Worm (Caenorhabditis elegans): ENCODE data around the gene acdh-8.

acdh-8 gene

ce11 chrII:5794195-5794594 is at the start of gene acdh-8:
Gene acdh-8 (plus strand): TSS chrII:5794495.
- no peak for TF ChIP-seq lin-11 (tag; optimal IDR thresholded peaks at IDR 0.05)
- TF ChIP-seq nhr-77 (tag; optimal IDR thresholded peaks at IDR 0.05): no peak
- TF ChIP-seq alr-1 (tag; optimal IDR thresholded peaks at IDR 0.05): no peak
- no peak for TF ChIP-seq fos-1 (tag; optimal IDR thresholded peaks at IDR 0.05)

ce11 chrII:5745088-5745487 is 49.2 kb upstream of the acdh-8 start, which contains the start of gene F10C1.9:
Gene F10C1.9 (minus strand): TSS chrII:5745284.
- peak; percentile 3 for TF ChIP-seq sma-9 (GFP tag; optimal IDR thresholded peaks at IDR 0.05)
- no peak for TF ChIP-seq sma-9 (tag; optimal IDR thresholded peaks at IDR 0.05)
- no peak for TF ChIP-seq crh-2 (tag; optimal IDR thresholded peaks at IDR 0.05)

DNA sequence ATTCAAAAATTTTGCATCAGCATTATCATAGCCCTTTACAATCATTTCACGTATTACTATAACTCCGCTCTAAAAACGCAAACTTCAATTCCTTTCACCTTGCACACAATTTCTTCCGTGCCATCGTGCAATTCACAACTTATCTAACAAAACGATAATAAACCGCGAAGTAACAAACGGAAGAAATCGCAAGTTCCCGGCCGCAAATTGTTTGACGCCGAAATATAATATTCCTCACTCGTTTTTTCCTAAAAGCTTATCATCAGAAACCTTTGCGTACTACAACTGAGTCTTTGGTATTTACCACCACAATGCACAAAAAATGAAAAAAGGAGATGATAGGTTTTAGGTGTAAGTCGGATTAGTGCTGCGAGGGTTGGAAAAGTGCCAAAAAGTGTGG is 47.0 kb upstream of the acdh-8 start:
- TF ChIP-seq lsy-2 (tag; optimal IDR thresholded peaks at IDR 0.05): no peak
- TF ChIP-seq mab-5 (tag; optimal IDR thresholded peaks at IDR 0.05): no peak
- peak; percentile 82 for TF ChIP-seq fos-1 (tag; optimal IDR thresholded peaks at IDR 0.05)

- TF ChIP-seq peb-1 (tag; optimal IDR thresholded peaks at IDR 0.05) (no peak), nhr-129 (tag; optimal IDR thresholded peaks at IDR 0.05) (no peak), sma-3 (GFP tag; optimal IDR thresholded peaks at IDR 0.05) (no peak), lin-13 (GFP tag; optimal IDR thresholded peaks at IDR 0.05) (no peak), skn-1 (tag; optimal IDR thresholded peaks at IDR 0.05) (no peak), elt-1 (tag; optimal IDR thresholded peaks at IDR 0.05) (no peak), mab-5 (tag; optimal IDR thresholded peaks at IDR 0.05) (no peak), ztf-11 (tag; optimal IDR thresholded peaks at IDR 0.05) (no peak), lsy-2 (tag; optimal IDR thresholded peaks at IDR 0.05) (no peak), F13H6.1 (tag; optimal IDR thresholded peaks at IDR 0.05) (peak; percentile 28), mbf-1 (tag; optimal IDR thresholded peaks at IDR 0.05) (no peak), zag-1 (tag; optimal IDR thresholded peaks at IDR 0.05) (no peak), ztf-1 (GFP tag; conservative IDR thresholded peaks at IDR 0.05) (no peak), nhr-6 (tag; optimal IDR thresholded peaks at IDR 0.05) (no peak), gmeb-1 (tag; optimal IDR thresholded peaks at IDR 0.05) (peak; percentile 13), snpc-4 (tag; optimal IDR thresholded peaks at IDR 0.05) (no peak), elt-3 (tag; optimal IDR thresholded peaks at IDR 0.05) (no peak), ztf-4 (tag; optimal IDR thresholded peaks at IDR 0.05) (no peak), nhr-25 (tag; optimal IDR thresholded peaks at IDR 0.05) (no peak), sma-9 (GFP tag; optimal IDR thresholded peaks at IDR 0.05) (peak; percentile 45), sma-9 (tag; optimal IDR thresholded peaks at IDR 0.05) (no peak), fos-1 (tag; optimal IDR thresholded peaks at IDR 0.05) (peak; percentile 97), unc-55 (GFP tag; optimal IDR thresholded peaks at IDR 0.05) (no peak), crh-2 (tag; optimal IDR thresholded peaks at IDR 0.05) (peak; percentile 67), egl-27 (tag; optimal IDR thresholded peaks at IDR 0.05) (no peak)
Observed at ce11 chrII:5748395-5748794, 45.9 kb upstream of the acdh-8 start.

ce11 chrII:5749733-5750238 is 44.5 kb upstream of the acdh-8 start, which contains the start of gene ifb-2:
Gene ifb-2 (plus strand): TSS chrII:5750188.
- TF ChIP-seq sem-4 (tag; optimal IDR thresholded peaks at IDR 0.05) (no peak), sma-3 (GFP tag; optimal IDR thresholded peaks at IDR 0.05) (no peak), fos-1 (tag; optimal IDR thresholded peaks at IDR 0.05) (peak; percentile 81), crh-2 (tag; optimal IDR thresholded peaks at IDR 0.05) (peak; percentile 36)

DNA sequence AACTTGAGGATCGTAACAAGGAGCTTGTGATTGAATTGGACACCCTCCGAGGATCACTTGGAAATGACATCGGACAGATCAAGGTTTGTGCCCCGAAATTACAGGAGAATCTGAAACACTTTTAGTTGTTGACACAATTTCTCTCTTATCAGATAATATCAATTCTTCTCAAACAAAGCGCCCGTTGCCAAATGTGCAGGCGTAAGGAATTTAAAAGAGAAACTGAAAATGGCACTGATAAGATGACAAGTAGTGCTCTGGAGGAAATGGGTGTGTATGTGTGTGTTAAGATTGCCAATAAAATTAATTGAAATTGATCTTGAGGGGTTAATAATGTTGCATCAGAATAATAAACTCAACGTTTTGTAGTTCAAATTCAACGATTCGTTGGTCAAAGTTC is 42.9 kb upstream of the acdh-8 start:
- TF ChIP-seq sma-9 (GFP tag; optimal IDR thresholded peaks at IDR 0.05): peak; percentile 16
- no peak for TF ChIP-seq sma-9 (tag; optimal IDR thresholded peaks at IDR 0.05)
- no peak for TF ChIP-seq ztf-4 (tag; optimal IDR thresholded peaks at IDR 0.05)
- TF ChIP-seq alr-1 (tag; optimal IDR thresholded peaks at IDR 0.05): no peak
- no peak for TF ChIP-seq unc-62 (GFP tag; optimal IDR thresholded peaks at IDR 0.05)
- peak; percentile 10 for TF ChIP-seq crh-2 (tag; optimal IDR thresholded peaks at IDR 0.05)
- TF ChIP-seq nhr-21 (tag; optimal IDR thresholded peaks at IDR 0.05): no peak
- TF ChIP-seq fos-1 (tag; optimal IDR thresholded peaks at IDR 0.05): peak; percentile 76
- TF ChIP-seq nhr-25 (tag; optimal IDR thresholded peaks at IDR 0.05): no peak
- TF ChIP-seq peb-1 (tag; optimal IDR thresholded peaks at IDR 0.05): no peak
- TF ChIP-seq F13H6.1 (tag; optimal IDR thresholded peaks at IDR 0.05): no peak
- no peak for TF ChIP-seq ZK546.5 (tag; optimal IDR thresholded peaks at IDR 0.05)
- TF ChIP-seq mab-5 (tag; optimal IDR thresholded peaks at IDR 0.05): no peak
- no peak for TF ChIP-seq mbf-1 (tag; optimal IDR thresholded peaks at IDR 0.05)
- TF ChIP-seq skn-1 (tag; optimal IDR thresholded peaks at IDR 0.05): no peak
- no peak for TF ChIP-seq blmp-1 (tag; optimal IDR thresholded peaks at IDR 0.05; ENCODE audit: insufficient read depth)
- TF ChIP-seq nhr-77 (tag; optimal IDR thresholded peaks at IDR 0.05): no peak
- no peak for TF ChIP-seq nhr-10 (tag; optimal IDR thresholded peaks at IDR 0.05)

Data from whole organism, L2 larva.